Worm (Caenorhabditis elegans) whole organism, early embryonic: ENCODE data around the gene T16G12.4.

Experiments
- ama-1 ChIP-seq: fragments of 150-350 bp; optimal IDR thresholded peaks from 2 replicates; lab custom pipeline; 2014
- flt-1 ChIP-seq: fragments of 200-800 bp; sonication (Bioruptor generic); IDR thresholded peaks from 2 replicates; pipeline ENCODE4 v1.3.6; 2022; ENCODE audit warnings: missing genetic modification characterization, missing compliant biosample characterization
- hnd-1 ChIP-seq: sonication (generic microtip); optimal IDR thresholded peaks from 2 replicates; lab custom pipeline; 2016; ENCODE audit warnings: missing genetic modification characterization, missing compliant biosample characterization
- scrt-1 ChIP-seq: fragments of 200-800 bp; sonication (Bioruptor generic); IDR thresholded peaks from 2 replicates; pipeline ENCODE4 v1.3.6; 2022; ENCODE audit warnings: missing genetic modification characterization, missing compliant biosample characterization
- tbx-37 ChIP-seq: fragments of 200-800 bp; sonication (Bioruptor generic); conservative IDR thresholded peaks from 2 replicates; pipeline ENCODE4 v1.3.6; 2022; ENCODE audit warnings: missing genetic modification reagents, missing genetic modification characterization, missing compliant biosample characterization

DNA sequence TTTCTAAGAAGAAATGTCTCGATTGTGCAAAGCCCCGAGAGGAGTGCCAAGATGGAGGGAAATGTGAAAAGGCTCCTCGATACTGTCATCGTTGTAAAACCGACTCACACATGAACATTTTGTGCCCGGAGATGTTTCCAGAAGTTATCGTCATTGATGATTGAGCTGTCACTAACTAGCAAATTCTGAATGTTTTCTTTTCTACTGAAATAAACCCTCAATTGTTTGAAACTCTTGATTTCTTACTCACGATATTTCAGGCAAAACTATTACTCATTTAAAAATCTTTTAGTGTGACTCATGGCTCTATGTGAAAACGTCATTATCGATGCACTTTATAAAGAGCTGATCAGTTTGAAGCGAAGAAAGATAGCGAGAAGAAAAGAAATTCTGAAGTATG is 27.5 kb downstream of the T16G12.4 start, which contains the start of gene T16H12.13:
- TF ChIP-seq hnd-1 (tag; lab: Kevin White, UChicago): no peak
- no peak for TF ChIP-seq tbx-37 (GFP tag; lab: Robert Waterston, UW)
- no peak for TF ChIP-seq ama-1 (lab: Kevin White, UChicago)
- no peak for TF ChIP-seq flt-1 (GFP tag; lab: Robert Waterston, UW)
- TF ChIP-seq scrt-1 (GFP tag; lab: Robert Waterston, UW): no peak
